Worm (Caenorhabditis elegans) whole organism, L2 larva: ENCODE measurements around the gene F15D4.6.

ENCODE experiments used
- C34F6.9 ChIP-seq: fragments of 150-350 bp; optimal IDR thresholded peaks from 2 replicates; lab custom pipeline; 2014; ENCODE audit warnings: missing biosample characterization, missing genetic modification characterization
- F13H6.1 ChIP-seq: sonication (generic microtip); optimal IDR thresholded peaks from 2 replicates; lab custom pipeline; 2016; ENCODE audit warnings: missing genetic modification characterization, missing compliant biosample characterization
- R02D3.7 ChIP-seq: fragments of 150-350 bp; optimal IDR thresholded peaks from 2 replicates; lab custom pipeline; 2014; ENCODE audit warnings: missing biosample characterization, missing genetic modification characterization
- Y55F3AM.14 ChIP-seq: fragments of 200-800 bp; sonication (Bioruptor generic); optimal IDR thresholded peaks from 2 replicates; lab custom pipeline; 2018; ENCODE audit warnings: mild to moderate bottlenecking, missing genetic modification characterization, missing compliant biosample characterization
- ZK546.5 ChIP-seq: sonication (generic microtip); optimal IDR thresholded peaks from 2 replicates; lab custom pipeline; 2017; ENCODE audit warnings: missing biosample characterization, missing genetic modification characterization
- alr-1 ChIP-seq: fragments of 150-350 bp; optimal IDR thresholded peaks from 2 replicates; lab custom pipeline; 2014; ENCODE audit warnings: missing biosample characterization, missing genetic modification characterization
- aly-2 ChIP-seq: fragments of 150-350 bp; optimal IDR thresholded peaks from 2 replicates; lab custom pipeline; 2014; ENCODE audit warnings: missing biosample characterization, missing genetic modification characterization
- ama-1 ChIP-seq: fragments of 150-350 bp; optimal IDR thresholded peaks from 2 replicates; lab custom pipeline; 2018; ENCODE audit warnings: inconsistent platforms
- ceh-16 ChIP-seq: fragments of 150-350 bp; optimal IDR thresholded peaks from 2 replicates; lab custom pipeline; 2014; ENCODE audit warnings: missing biosample characterization, missing genetic modification characterization
- crh-2 ChIP-seq: sonication (generic microtip); optimal IDR thresholded peaks from 2 replicates; lab custom pipeline; 2017; ENCODE audit warnings: missing biosample characterization, missing genetic modification characterization
- egl-27 ChIP-seq: sonication (generic microtip); optimal IDR thresholded peaks from 3 replicates; lab custom pipeline; 2017; ENCODE audit warnings: missing biosample characterization, missing genetic modification reagents, missing genetic modification characterization
- elt-1 ChIP-seq: fragments of 150-350 bp; optimal IDR thresholded peaks from 2 replicates; lab custom pipeline; 2014; ENCODE audit warnings: missing biosample characterization, missing genetic modification characterization
- elt-3 ChIP-seq: sonication (generic microtip); optimal IDR thresholded peaks from 2 replicates; lab custom pipeline; 2017; ENCODE audit warnings: missing biosample characterization, missing genetic modification characterization
- fos-1 ChIP-seq: fragments of 150-350 bp; optimal IDR thresholded peaks from 2 replicates; lab custom pipeline; 2014; ENCODE audit warnings: missing biosample characterization, missing genetic modification characterization
- gmeb-1 ChIP-seq: fragments of 150-350 bp; optimal IDR thresholded peaks from 2 replicates; lab custom pipeline; 2014; ENCODE audit warnings: missing biosample characterization, missing genetic modification characterization
- lin-11 ChIP-seq: fragments of 150-350 bp; sonication (generic microtip); optimal IDR thresholded peaks from 2 replicates; lab custom pipeline; 2014; ENCODE audit warnings: missing biosample characterization, missing genetic modification characterization, inconsistent platforms, mixed read lengths
- lin-13 ChIP-seq: fragments of 150-350 bp; optimal IDR thresholded peaks from 2 replicates; lab custom pipeline; 2014; ENCODE audit warnings: missing biosample characterization, missing genetic modification reagents, missing genetic modification characterization
- lin-39 ChIP-seq: fragments of 150-350 bp; optimal IDR thresholded peaks from 2 replicates; lab custom pipeline; 2014; ENCODE audit warnings: missing biosample characterization, missing genetic modification reagents, missing genetic modification characterization
- lsy-2 ChIP-seq, 2 experiments: fragments of 150-350 bp in 1 of 2; sonication (generic microtip) in 1 of 2; optimal IDR thresholded peaks; 2 replicates each; lab custom pipeline; 2014 to 2017; ENCODE audit warnings: missing biosample characterization in 2 of 2, missing genetic modification characterization in 2 of 2
- mab-5 ChIP-seq: fragments of 150-350 bp; optimal IDR thresholded peaks from 2 replicates; lab custom pipeline; 2014; ENCODE audit warnings: missing biosample characterization, missing genetic modification characterization
- mbf-1 ChIP-seq: sonication (generic microtip); optimal IDR thresholded peaks from 2 replicates; lab custom pipeline; 2017; ENCODE audit warnings: missing biosample characterization, missing genetic modification characterization
- mdl-1 ChIP-seq, 2 experiments: fragments of 150-350 bp in 1 of 2; sonication (generic microtip) in 1 of 2; optimal IDR thresholded peaks; 2 replicates each; lab custom pipeline; 2017; ENCODE audit warnings: missing biosample characterization in 2 of 2, missing genetic modification characterization in 2 of 2
- nhr-10 ChIP-seq: sonication (generic microtip); optimal IDR thresholded peaks from 2 replicates; lab custom pipeline; 2017; ENCODE audit warnings: missing biosample characterization, missing genetic modification characterization
- nhr-129 ChIP-seq: fragments of 150-350 bp; optimal IDR thresholded peaks from 2 replicates; lab custom pipeline; 2014; ENCODE audit warnings: missing biosample characterization, missing genetic modification characterization
- nhr-21 ChIP-seq: fragments of 150-350 bp; optimal IDR thresholded peaks from 2 replicates; lab custom pipeline; 2014; ENCODE audit warnings: missing biosample characterization, missing genetic modification characterization
- nhr-23 ChIP-seq: fragments of 150-350 bp; optimal IDR thresholded peaks from 2 replicates; lab custom pipeline; 2014; ENCODE audit warnings: missing biosample characterization, missing genetic modification reagents, missing genetic modification characterization
- nhr-237 ChIP-seq: fragments of 150-350 bp; optimal IDR thresholded peaks from 2 replicates; lab custom pipeline; 2014; ENCODE audit warnings: missing biosample characterization, missing genetic modification characterization
- nhr-6 ChIP-seq: fragments of 150-350 bp; optimal IDR thresholded peaks from 2 replicates; lab custom pipeline; 2014; ENCODE audit warnings: missing biosample characterization, missing genetic modification characterization
- peb-1 ChIP-seq: fragments of 150-350 bp; optimal IDR thresholded peaks from 2 replicates; lab custom pipeline; 2014; ENCODE audit warnings: missing biosample characterization, missing genetic modification characterization
- sem-4 ChIP-seq: fragments of 150-350 bp; optimal IDR thresholded peaks from 2 replicates; lab custom pipeline; 2014; ENCODE audit warnings: missing biosample characterization, missing genetic modification reagents, missing genetic modification characterization
- skn-1 ChIP-seq: sonication (generic microtip); optimal IDR thresholded peaks from 2 replicates; lab custom pipeline; 2017; ENCODE audit warnings: missing biosample characterization, missing genetic modification characterization
- sma-3 ChIP-seq: sonication (generic microtip); optimal IDR thresholded peaks from 2 replicates; lab custom pipeline; 2016; ENCODE audit warnings: missing genetic modification reagents, missing genetic modification characterization, missing compliant biosample characterization
- sma-9 ChIP-seq, 2 experiments: fragments of 150-350 bp in 1 of 2; sonication (generic microtip) in 1 of 2; optimal IDR thresholded peaks; 2 replicates each; lab custom pipeline; 2014 to 2016; ENCODE audit warnings: missing genetic modification characterization in 2 of 2, mild to moderate bottlenecking in 1 of 2, missing biosample characterization in 1 of 2, missing compliant biosample characterization in 1 of 2, missing genetic modification reagents in 1 of 2, moderate library complexity in 1 of 2
- unc-55 ChIP-seq: fragments of 150-350 bp; sonication (generic microtip); optimal IDR thresholded peaks from 3 replicates; lab custom pipeline; 2014; ENCODE audit warnings: missing biosample characterization, missing genetic modification reagents, missing genetic modification characterization
- ztf-11 ChIP-seq: sonication (generic microtip); optimal IDR thresholded peaks from 2 replicates; lab custom pipeline; 2017; ENCODE audit warnings: missing biosample characterization, missing genetic modification characterization
- ztf-4 ChIP-seq: fragments of 150-350 bp; optimal IDR thresholded peaks from 2 replicates; lab custom pipeline; 2014; ENCODE audit warnings: missing biosample characterization, missing genetic modification characterization

F15D4.6 gene

ce11 chrII:13293502-13293901 lies 44.5 kb downstream of the F15D4.6 start:
- TF ChIP-seq sma-9 (GFP tag; optimal IDR thresholded peaks at IDR 0.05; lab: Kevin White, UChicago) (peak; percentile 41), sma-9 (tag; optimal IDR thresholded peaks at IDR 0.05; lab: Kevin White, UChicago) (no peak), elt-1 (tag; lab: Kevin White, UChicago) (peak; percentile 68), ztf-11 (no peak), ceh-16 (tag; lab: Kevin White, UChicago) (peak; percentile 30)

DNA sequence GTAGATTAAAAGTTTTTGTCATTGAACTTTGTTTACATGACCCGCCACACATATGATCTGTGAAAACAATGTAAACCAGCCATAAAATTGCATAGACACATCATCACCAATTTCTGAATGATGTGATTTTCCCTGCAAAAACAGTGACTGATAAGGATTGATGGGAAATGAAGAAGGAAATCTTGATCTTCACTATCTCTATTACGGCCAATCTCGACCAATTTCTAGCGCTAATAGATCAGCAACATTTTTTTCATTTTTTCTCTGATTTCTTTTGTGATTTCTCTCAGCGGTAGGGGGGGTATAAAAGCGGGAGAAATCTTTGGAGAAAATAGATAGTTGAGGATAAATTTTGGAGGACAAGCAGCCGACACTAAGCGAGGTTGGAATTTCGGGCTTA lies 48.3 kb downstream of the F15D4.6 start:
- TF ChIP-seq sma-3 (GFP tag; lab: Kevin White, UChicago) (no peak), unc-55 (GFP tag; lab: Kevin White, UChicago) (no peak), nhr-21 (tag; lab: Kevin White, UChicago) (peak; percentile 7), mbf-1 (tag; lab: Kevin White, UChicago) (no peak), elt-1 (tag; lab: Kevin White, UChicago) (no peak), nhr-129 (tag; lab: Kevin White, UChicago) (no peak), C34F6.9 (tag; lab: Kevin White, UChicago) (no peak), fos-1 (tag; lab: Kevin White, UChicago) (no peak)

DNA sequence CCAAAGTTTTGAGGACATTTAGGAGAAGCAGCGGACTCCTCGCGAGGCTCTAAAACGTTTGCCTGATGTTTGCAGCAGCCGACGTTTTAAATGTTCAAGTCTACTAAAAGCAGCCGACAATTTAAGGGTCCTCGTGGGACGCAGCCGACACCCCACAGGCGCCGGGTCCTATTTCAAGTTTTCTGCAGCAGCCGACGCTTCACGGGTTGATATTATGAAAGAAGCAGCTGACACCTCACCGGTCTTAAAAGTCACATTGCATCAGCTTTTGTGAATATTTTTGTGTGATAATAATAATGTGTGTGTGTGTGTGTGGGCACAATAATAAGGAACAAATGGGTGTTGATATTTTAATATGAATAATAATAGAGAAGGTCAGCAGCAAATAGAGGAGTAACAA lies 48.9 kb downstream of the F15D4.6 start:
- TF ChIP-seq ama-1 (lab: Kevin White, UChicago) (no peak), sma-9 (GFP tag; optimal IDR thresholded peaks at IDR 0.05; lab: Kevin White, UChicago) (no peak), sma-9 (tag; optimal IDR thresholded peaks at IDR 0.05; lab: Kevin White, UChicago) (no peak), unc-55 (GFP tag; lab: Kevin White, UChicago) (no peak), alr-1 (tag; lab: Kevin White, UChicago) (no peak), mab-5 (tag; lab: Kevin White, UChicago) (no peak), ceh-16 (tag; lab: Kevin White, UChicago) (no peak), aly-2 (tag; lab: Kevin White, UChicago) (no peak), nhr-237 (tag; lab: Kevin White, UChicago) (no peak), lin-11 (tag; lab: Kevin White, UChicago) (no peak)

- no peak for TF ChIP-seq ZK546.5 (tag; lab: Kevin White, UChicago)
- no peak for TF ChIP-seq R02D3.7 (tag; lab: Kevin White, UChicago)
- TF ChIP-seq sem-4 (tag; lab: Kevin White, UChicago): no peak
- TF ChIP-seq sma-9 (GFP tag; optimal IDR thresholded peaks at IDR 0.05; lab: Kevin White, UChicago): peak; percentile 77
- TF ChIP-seq sma-9 (tag; optimal IDR thresholded peaks at IDR 0.05; lab: Kevin White, UChicago): no peak
- no peak for TF ChIP-seq nhr-21 (tag; lab: Kevin White, UChicago)
- TF ChIP-seq nhr-237 (tag; lab: Kevin White, UChicago): no peak
- peak; percentile 28 for TF ChIP-seq lin-13 (GFP tag; lab: Kevin White, UChicago)
- TF ChIP-seq lin-11 (tag; lab: Kevin White, UChicago): no peak
- peak; percentile 36 for TF ChIP-seq sma-3 (GFP tag; lab: Kevin White, UChicago)
- no peak for TF ChIP-seq lsy-2 (tag; optimal IDR thresholded peaks at IDR 0.05; lab: Kevin White, UChicago)
- TF ChIP-seq nhr-23 (tag; lab: Kevin White, UChicago): no peak
- TF ChIP-seq egl-27 (tag; lab: Kevin White, UChicago): no peak
- no peak for TF ChIP-seq elt-3
- TF ChIP-seq fos-1 (tag; lab: Kevin White, UChicago): peak; percentile 58
- TF ChIP-seq skn-1 (tag; lab: Kevin White, UChicago): peak; percentile 25
- TF ChIP-seq Y55F3AM.14 (GFP tag; lab: Kevin White, UChicago): no peak
- peak; percentile 18 for TF ChIP-seq nhr-129 (tag; lab: Kevin White, UChicago)
- TF ChIP-seq ztf-4 (tag; lab: Kevin White, UChicago): no peak
- peak; percentile 82 for TF ChIP-seq crh-2 (tag; lab: Kevin White, UChicago)
- no peak for TF ChIP-seq nhr-6 (tag; lab: Kevin White, UChicago)
- no peak for TF ChIP-seq lin-39 (tag; lab: Kevin White, UChicago)
- no peak for TF ChIP-seq peb-1 (tag; lab: Kevin White, UChicago)
- no peak for TF ChIP-seq ztf-11
- no peak for TF ChIP-seq nhr-10 (tag; lab: Kevin White, UChicago)
- peak; percentile 27 for TF ChIP-seq F13H6.1 (tag; lab: Kevin White, UChicago)
- peak; percentile 55 for TF ChIP-seq gmeb-1 (tag; lab: Kevin White, UChicago)
- peak in 1 of 2 experiments; percentile 58 for TF ChIP-seq mdl-1 (tag; optimal IDR thresholded peaks at IDR 0.05; lab: Kevin White, UChicago)
- TF ChIP-seq ceh-16 (tag; lab: Kevin White, UChicago): no peak
Observed at ce11 chrII:13298534-13298933, 49.5 kb downstream of the F15D4.6 start.
